Fruit fly (Drosophila melanogaster) whole organism, embryonic: ENCODE measurements around the gene CG13024.

ENCODE experiments used
- B-H2 ChIP-seq: fragments of 200-800 bp; sonication (Bioruptor generic); optimal IDR thresholded peaks from 2 replicates; lab custom pipeline; 2018; ENCODE audit warnings: missing biosample characterization, mild to moderate bottlenecking, missing genetic modification characterization
- Blimp-1 ChIP-seq: fragments of 200-800 bp; sonication (Bioruptor generic); optimal IDR thresholded peaks from 3 replicates; lab custom pipeline; 2018; ENCODE audit warnings: missing biosample characterization, missing genetic modification characterization, mild to moderate bottlenecking, moderate library complexity, missing genetic modification reagents
- CG10543 ChIP-seq: fragments of 200-800 bp; sonication (Bioruptor generic); optimal IDR thresholded peaks from 3 replicates; lab custom pipeline; 2017; ENCODE audit warnings: missing biosample characterization, mild to moderate bottlenecking, missing genetic modification characterization, moderate library complexity
- CG11093 ChIP-seq: fragments of 200-800 bp; sonication (Bioruptor generic); IDR thresholded peaks from 3 replicates; pipeline ENCODE4 v1.3.6; 2022; ENCODE audit warnings: missing biosample characterization, missing genetic modification characterization
- CG12104 ChIP-seq: fragments of 200-800 bp; sonication (Bioruptor generic); optimal IDR thresholded peaks from 3 replicates; lab custom pipeline; 2016; ENCODE audit warnings: missing biosample characterization, missing genetic modification characterization
- CG12236 ChIP-seq: fragments of 200-800 bp; sonication (Bioruptor generic); optimal IDR thresholded peaks from 2 replicates; lab custom pipeline; 2016; ENCODE audit warnings: missing biosample characterization, missing genetic modification characterization
- CG13624 ChIP-seq: fragments of 200-800 bp; sonication (Bioruptor generic); optimal IDR thresholded peaks from 2 replicates; lab custom pipeline; 2016; ENCODE audit warnings: missing biosample characterization, missing genetic modification characterization
- CG15601 ChIP-seq: fragments of 200-800 bp; sonication (Bioruptor generic); optimal IDR thresholded peaks from 3 replicates; lab custom pipeline; 2019; ENCODE audit warnings: missing biosample characterization, mild to moderate bottlenecking, missing genetic modification characterization, moderate library complexity
- CG17568 ChIP-seq: fragments of 200-800 bp; sonication (Bioruptor generic); optimal IDR thresholded peaks from 2 replicates; lab custom pipeline; 2018; ENCODE audit warnings: missing biosample characterization, mild to moderate bottlenecking, missing genetic modification characterization, moderate library complexity
- CG1792 ChIP-seq: fragments of 200-800 bp; sonication (Bioruptor generic); optimal IDR thresholded peaks from 2 replicates; lab custom pipeline; 2016; ENCODE audit warnings: missing biosample characterization, missing genetic modification characterization
- CG18011 ChIP-seq: fragments of 200-800 bp; sonication (Bioruptor generic); optimal IDR thresholded peaks from 2 replicates; lab custom pipeline; 2017; ENCODE audit warnings: missing biosample characterization, missing genetic modification characterization, mild to moderate bottlenecking, moderate library complexity, missing genotype
- CG2875 ChIP-seq: fragments of 200-800 bp; sonication (Bioruptor generic); optimal IDR thresholded peaks from 2 replicates; lab custom pipeline; 2017; ENCODE audit warnings: missing biosample characterization, mild to moderate bottlenecking, missing genetic modification characterization, missing genetic modification reagents
- CG3163 ChIP-seq: fragments of 200-800 bp; sonication (Bioruptor generic); optimal IDR thresholded peaks from 3 replicates; lab custom pipeline; 2016; ENCODE audit warnings: missing biosample characterization, missing genetic modification characterization
- CG32767 ChIP-seq: fragments of 200-800 bp; sonication (Bioruptor generic); IDR thresholded peaks from 2 replicates; pipeline ENCODE4 v1.3.6; 2022; ENCODE audit warnings: missing biosample characterization, missing genetic modification characterization
- CG34422 ChIP-seq: fragments of 200-800 bp; sonication (Bioruptor generic); IDR thresholded peaks from 3 replicates; pipeline ENCODE4 v1.3.6; 2022; ENCODE audit warnings: missing biosample characterization, missing genetic modification characterization
- CG4282 ChIP-seq: fragments of 200-800 bp; sonication (Bioruptor generic); optimal IDR thresholded peaks from 2 replicates; lab custom pipeline; 2016; ENCODE audit warnings: missing biosample characterization, missing genetic modification characterization
- CG4707 ChIP-seq: fragments of 200-800 bp; sonication (Bioruptor generic); optimal IDR thresholded peaks from 2 replicates; lab custom pipeline; 2018; ENCODE audit warnings: missing biosample characterization, mild to moderate bottlenecking, missing genetic modification characterization, moderate library complexity
- CG6689 ChIP-seq: fragments of 200-800 bp; sonication (Bioruptor generic); IDR thresholded peaks from 2 replicates; pipeline ENCODE4 v1.3.6; 2022; ENCODE audit warnings: missing biosample characterization, missing genetic modification characterization
- CG6854 ChIP-seq: fragments of 200-800 bp; sonication (Bioruptor generic); optimal IDR thresholded peaks from 3 replicates; lab custom pipeline; 2017; ENCODE audit warnings: missing biosample characterization, mild to moderate bottlenecking, missing genetic modification characterization
- CG7745 ChIP-seq: fragments of 200-800 bp; sonication (Bioruptor generic); optimal IDR thresholded peaks from 2 replicates; lab custom pipeline; 2018; ENCODE audit warnings: missing biosample characterization, mild to moderate bottlenecking, missing genetic modification characterization, moderate library complexity
- CG7839 ChIP-seq: fragments of 200-800 bp; sonication (Bioruptor generic); optimal IDR thresholded peaks from 3 replicates; lab custom pipeline; 2018; ENCODE audit warnings: missing biosample characterization, mild to moderate bottlenecking, missing genetic modification characterization, moderate library complexity
- CG7928 ChIP-seq: fragments of 200-800 bp; sonication (Bioruptor generic); optimal IDR thresholded peaks from 2 replicates; lab custom pipeline; 2017; ENCODE audit warnings: missing biosample characterization, mild to moderate bottlenecking, missing genetic modification characterization
- CG8290 ChIP-seq, 3 experiments: fragments of 200-800 bp; sonication (Bioruptor generic); optimal IDR thresholded peaks; 2 replicates each; lab custom pipeline; 2016 to 2019; ENCODE audit warnings: missing biosample characterization in 3 of 3, missing genetic modification characterization in 3 of 3, mild to moderate bottlenecking in 2 of 3, moderate library complexity in 1 of 3
- CG8359 ChIP-seq: fragments of 200-800 bp; sonication (Bioruptor generic); optimal IDR thresholded peaks from 2 replicates; lab custom pipeline; 2017; ENCODE audit warnings: missing biosample characterization, mild to moderate bottlenecking, missing genetic modification characterization, borderline replicate concordance
- Camta ChIP-seq: fragments of 200-800 bp; sonication (Bioruptor generic); optimal IDR thresholded peaks from 2 replicates; lab custom pipeline; 2016; ENCODE audit warnings: missing biosample characterization, missing genetic modification characterization
- CoRest ChIP-seq: fragments of 200-800 bp; sonication (Bioruptor generic); optimal IDR thresholded peaks from 3 replicates; lab custom pipeline; 2018; ENCODE audit warnings: missing biosample characterization, mild to moderate bottlenecking, missing genetic modification characterization, moderate library complexity
- D ChIP-seq, 2 experiments: fragments of 200-800 bp in 1 of 2; fragments of >200 bp in 1 of 2; sonication (Bioruptor generic) in 1 of 2; optimal IDR thresholded peaks; 2 replicates in 1 of 2; 3 replicates in 1 of 2; lab custom pipeline; 2017; ENCODE audit warnings: mild to moderate bottlenecking in 1 of 2, missing biosample characterization in 1 of 2, missing genetic modification characterization in 1 of 2, missing genetic modification reagents in 1 of 2
- H2.0 ChIP-seq: fragments of 200-800 bp; sonication (Bioruptor generic); IDR thresholded peaks from 2 replicates; pipeline ENCODE4 v1.3.6; 2022; ENCODE audit warnings: missing biosample characterization, missing genetic modification characterization
- Hmx ChIP-seq: fragments of 200-800 bp; sonication (Bioruptor generic); optimal IDR thresholded peaks from 2 replicates; lab custom pipeline; 2016; ENCODE audit warnings: missing biosample characterization, missing genetic modification characterization
- Lpt ChIP-seq: fragments of >200 bp; optimal IDR thresholded peaks from 2 replicates; lab custom pipeline; 2018; ENCODE audit warnings: missing biosample characterization, missing genetic modification characterization
- Max ChIP-seq: fragments of 200-800 bp; sonication (Bioruptor generic); optimal IDR thresholded peaks from 2 replicates; lab custom pipeline; 2016; ENCODE audit warnings: missing biosample characterization, mild to moderate bottlenecking, missing genetic modification characterization
- Neu2 ChIP-seq: fragments of 200-800 bp; sonication (Bioruptor generic); optimal IDR thresholded peaks from 3 replicates; lab custom pipeline; 2016; ENCODE audit warnings: missing biosample characterization, missing genetic modification characterization, borderline replicate concordance
- Nf-YC ChIP-seq: fragments of 200-800 bp; optimal IDR thresholded peaks from 3 replicates; lab custom pipeline; 2019; ENCODE audit warnings: missing biosample characterization, mild to moderate bottlenecking, missing genetic modification characterization, moderate library complexity
- Spps ChIP-seq: fragments of 200-800 bp; sonication (Bioruptor generic); optimal IDR thresholded peaks from 2 replicates; lab custom pipeline; 2018; ENCODE audit warnings: missing biosample characterization, mild to moderate bottlenecking, missing genetic modification characterization
- ato ChIP-seq: fragments of 200-800 bp; sonication (Bioruptor generic); IDR thresholded peaks from 2 replicates; pipeline ENCODE4 v1.3.6; 2022; ENCODE audit warnings: missing biosample characterization, missing genetic modification characterization; ENCODE audit not compliant: partially characterized antibody
- bigmax ChIP-seq: fragments of 200-800 bp; sonication (Bioruptor generic); optimal IDR thresholded peaks from 2 replicates; lab custom pipeline; 2018; ENCODE audit warnings: missing biosample characterization, mild to moderate bottlenecking, missing genetic modification characterization
- chinmo ChIP-seq: fragments of 200-800 bp; sonication (Bioruptor generic); IDR thresholded peaks from 4 replicates; pipeline ENCODE4 v1.3.6; 2022; ENCODE audit warnings: missing biosample characterization, missing genetic modification characterization; ENCODE audit not compliant: partially characterized antibody
- chn ChIP-seq: fragments of 200-800 bp; sonication (Bioruptor generic); optimal IDR thresholded peaks from 2 replicates; lab custom pipeline; 2016; ENCODE audit warnings: missing biosample characterization, missing genetic modification characterization
- eyg ChIP-seq: fragments of 200-800 bp; sonication (Bioruptor generic); optimal IDR thresholded peaks from 3 replicates; lab custom pipeline; 2016; ENCODE audit warnings: missing biosample characterization, missing genetic modification characterization
- fd64A ChIP-seq: fragments of 200-800 bp; sonication (Bioruptor generic); optimal IDR thresholded peaks from 3 replicates; lab custom pipeline; 2018; ENCODE audit warnings: missing biosample characterization, mild to moderate bottlenecking, missing genetic modification characterization
- gcm2 ChIP-seq: fragments of 200-800 bp; sonication (Bioruptor generic); optimal IDR thresholded peaks from 2 replicates; lab custom pipeline; 2016; ENCODE audit warnings: missing biosample characterization, missing genetic modification characterization
- klu ChIP-seq: fragments of 200-800 bp; sonication (Bioruptor generic); IDR thresholded peaks from 2 replicates; pipeline ENCODE4 v1.3.6; 2022; ENCODE audit warnings: missing biosample characterization, missing genetic modification characterization
- pzg ChIP-seq: fragments of 200-800 bp; sonication (Bioruptor generic); optimal IDR thresholded peaks from 3 replicates; lab custom pipeline; 2018; ENCODE audit warnings: missing biosample characterization, mild to moderate bottlenecking, missing genetic modification characterization, moderate library complexity
- row ChIP-seq: fragments of 200-800 bp; sonication (Bioruptor generic); IDR thresholded peaks from 3 replicates; pipeline ENCODE4 v1.3.6; 2022; ENCODE audit warnings: missing biosample characterization, missing genetic modification characterization
- scrt ChIP-seq: fragments of 200-800 bp; sonication (Bioruptor generic); optimal IDR thresholded peaks from 2 replicates; lab custom pipeline; 2018; ENCODE audit warnings: missing biosample characterization, mild to moderate bottlenecking, missing genetic modification characterization, moderate library complexity
- sim ChIP-seq: fragments of 200-800 bp; sonication (Bioruptor generic); IDR thresholded peaks from 2 replicates; pipeline ENCODE4 v1.3.6; 2022; ENCODE audit warnings: missing biosample characterization, missing genetic modification characterization
- stwl ChIP-seq: fragments of 200-800 bp; sonication (Bioruptor generic); optimal IDR thresholded peaks from 3 replicates; lab custom pipeline; 2018; ENCODE audit warnings: missing biosample characterization, mild to moderate bottlenecking, missing genetic modification characterization, moderate library complexity
- trem ChIP-seq: fragments of 200-800 bp; optimal IDR thresholded peaks from 3 replicates; lab custom pipeline; 2019; ENCODE audit warnings: missing biosample characterization, mild to moderate bottlenecking, missing genetic modification characterization, moderate library complexity
- trh ChIP-seq: fragments of 200-800 bp; sonication (Bioruptor generic); optimal IDR thresholded peaks from 2 replicates; lab custom pipeline; 2016; ENCODE audit warnings: missing biosample characterization, missing genetic modification characterization
- tx ChIP-seq: fragments of 200-800 bp; sonication (Bioruptor generic); optimal IDR thresholded peaks from 2 replicates; lab custom pipeline; 2016; ENCODE audit warnings: missing biosample characterization, missing genetic modification characterization

CG13024 gene

DNA sequence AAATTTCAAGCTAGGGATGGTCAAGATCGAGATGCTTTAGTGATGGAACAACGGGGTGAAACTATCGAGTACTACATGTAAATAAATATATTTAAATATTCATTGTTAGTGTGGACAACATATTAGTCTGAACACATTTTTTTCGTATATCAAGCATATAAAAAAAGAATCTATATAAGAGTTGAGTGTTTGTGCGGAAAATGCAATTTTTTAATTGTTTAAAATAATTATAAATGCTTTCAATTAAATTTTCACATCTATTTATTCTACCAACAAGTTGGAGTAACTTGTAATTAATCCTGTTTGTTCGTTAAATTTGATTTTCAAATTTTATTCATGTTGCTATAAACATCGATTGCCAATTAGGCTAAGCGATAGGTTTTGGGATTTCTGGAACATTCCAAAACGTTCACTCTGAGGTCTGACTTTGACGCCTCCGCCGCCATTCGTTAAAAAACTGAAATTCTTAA is 49.1 kb downstream of the CG13024 start, which contains the start of the genes mus302 and CG9705 (continued):
- TF ChIP-seq Spps, result no peak
- no peak for TF ChIP-seq CG11093 (GFP tag; lab: Robert Waterston, UW)
- TF ChIP-seq CG8359 (GFP tag; lab: Kevin White, UChicago), result no peak
- TF ChIP-seq chn (GFP tag; lab: Kevin White, UChicago), result no peak
- no peak for TF ChIP-seq CG13624 (GFP tag; lab: Kevin White, UChicago)
- peak; percentile 87 for TF ChIP-seq row (GFP tag; lab: Robert Waterston, UW)
- TF ChIP-seq Hmx (GFP tag; lab: Kevin White, UChicago), result no peak
- no peak for TF ChIP-seq H2.0 (GFP tag; lab: Robert Waterston, UW)
- no peak for TF ChIP-seq CG4707 (GFP tag; lab: Kevin White, UChicago)
- peak; percentile 75 for TF ChIP-seq CoRest (tag; lab: Kevin White, UChicago)
- no peak for TF ChIP-seq ato (GFP tag; lab: Robert Waterston, UW)
- TF ChIP-seq CG8290 (GFP tag; optimal IDR thresholded peaks at IDR 0.05; lab: Kevin White, UChicago), result peak; percentile 31
- TF ChIP-seq CG8290 (tag; optimal IDR thresholded peaks at IDR 0.05; lab: Kevin White, UChicago), result no peak
- no peak for TF ChIP-seq gcm2 (GFP tag; lab: Kevin White, UChicago)
- TF ChIP-seq eyg, result no peak
- peak; percentile 37 for TF ChIP-seq CG12104 (GFP tag; lab: Kevin White, UChicago)
- TF ChIP-seq Neu2 (GFP tag; lab: Kevin White, UChicago), result no peak
- peak; percentile 69 for TF ChIP-seq Nf-YC
- peak; percentile 64 for TF ChIP-seq CG7839 (tag; lab: Kevin White, UChicago)
- no peak for TF ChIP-seq CG4282 (GFP tag; lab: Kevin White, UChicago)
- TF ChIP-seq Lpt (GFP tag; lab: Kevin White, UChicago), result no peak
- TF ChIP-seq CG7745 (tag; lab: Kevin White, UChicago), result no peak
- TF ChIP-seq CG1792 (GFP tag; lab: Kevin White, UChicago), result no peak
- no peak for TF ChIP-seq CG32767
- TF ChIP-seq CG6854 (GFP tag; lab: Kevin White, UChicago), result no peak
- TF ChIP-seq CG2875 (GFP tag; lab: Kevin White, UChicago), result no peak
- peak; percentile 72 for TF ChIP-seq trem (tag; lab: Kevin White, UChicago)
- TF ChIP-seq CG18011, result no peak
- no peak for TF ChIP-seq CG7928 (GFP tag; lab: Kevin White, UChicago)
- TF ChIP-seq Max (GFP tag; lab: Kevin White, UChicago), result peak; percentile 11
- no peak for TF ChIP-seq Camta (GFP tag; lab: Kevin White, UChicago)
- peak; percentile 4 for TF ChIP-seq stwl (tag; lab: Kevin White, UChicago)
- TF ChIP-seq scrt, result no peak
- peak; percentile 31 for TF ChIP-seq Blimp-1 (GFP tag; lab: Kevin White, UChicago)
- TF ChIP-seq pzg (GFP tag; lab: Kevin White, UChicago), result peak; percentile 34
- TF ChIP-seq bigmax (GFP tag; lab: Kevin White, UChicago), result no peak
- TF ChIP-seq tx (GFP tag; lab: Kevin White, UChicago), result no peak
- TF ChIP-seq D (optimal IDR thresholded peaks at IDR 0.05; lab: Kevin White, UChicago), result no peak
- no peak for TF ChIP-seq D (GFP tag; optimal IDR thresholded peaks at IDR 0.05; lab: Kevin White, UChicago)
- TF ChIP-seq CG3163 (GFP tag; lab: Kevin White, UChicago), result no peak
- no peak for TF ChIP-seq fd64A (GFP tag; lab: Kevin White, UChicago)
- TF ChIP-seq trh (GFP tag; lab: Kevin White, UChicago), result peak; percentile 31
- no peak for TF ChIP-seq CG12236 (GFP tag; lab: Kevin White, UChicago)
- no peak for TF ChIP-seq CG17568
- TF ChIP-seq CG15601 (tag; lab: Kevin White, UChicago), result peak; percentile 36
- peak; percentile 12 for TF ChIP-seq CG10543
- TF ChIP-seq CG6689 (GFP tag; lab: Robert Waterston, UW), result peak; percentile 47
- TF ChIP-seq sim (GFP tag; lab: Robert Waterston, UW), result no peak
- TF ChIP-seq CG34422 (GFP tag; lab: Robert Waterston, UW), result no peak
- TF ChIP-seq klu (GFP tag; lab: Robert Waterston, UW), result no peak
- no peak for TF ChIP-seq B-H2 (GFP tag; lab: Kevin White, UChicago)
- TF ChIP-seq chinmo (GFP tag; lab: Robert Waterston, UW), result no peak
